Fruit fly (Drosophila melanogaster): ENCODE measurements around the gene Tak1.

Gene Tak1

DNA sequence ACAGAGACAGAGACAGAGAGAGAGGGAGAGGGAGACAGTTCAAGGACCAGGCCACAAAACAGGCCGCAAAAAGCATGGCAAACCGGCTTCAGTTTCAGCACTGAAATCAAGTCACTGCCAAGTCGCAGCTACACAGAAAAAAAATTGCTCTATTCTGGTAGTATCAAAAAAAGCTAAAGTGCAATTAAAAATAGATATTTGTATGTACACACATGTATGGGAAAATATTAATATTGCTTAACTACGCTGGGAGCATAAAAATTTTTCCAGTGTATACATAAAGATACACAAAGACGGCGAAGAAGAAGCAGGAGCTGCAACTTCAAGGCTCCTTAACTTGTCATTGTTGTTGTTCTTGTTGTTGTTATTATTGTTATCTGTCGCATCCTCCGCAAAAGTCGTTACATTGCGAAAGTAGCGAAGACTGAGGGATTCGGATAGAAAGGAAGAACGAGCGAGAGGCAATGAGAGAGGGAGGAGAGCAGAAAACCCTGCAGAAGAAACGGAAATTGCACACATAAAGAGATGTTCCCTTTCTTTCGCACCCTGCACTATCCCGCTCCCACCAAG lies 23.6 kb downstream of the Tak1 start (continued):
- TF ChIP-seq CG5953 (GFP tag; IDR thresholded peaks at IDR 0.05) (no peak), inv (GFP tag; IDR thresholded peaks at IDR 0.05; ENCODE audit: partially characterized antibody) (no peak), pita (GFP tag; optimal IDR thresholded peaks at IDR 0.05) (no peak), CG32772 (GFP tag; IDR thresholded peaks at IDR 0.05) (peak; percentile 30; the same call in 1 of the 2 replicates), YL-1 (GFP tag; optimal IDR thresholded peaks at IDR 0.05) (no peak), CG17328 (GFP tag; IDR thresholded peaks at IDR 0.05) (0 out of 2 replicates have a peak, but pooled peaks have one; percentile 55), Nf-YA (GFP tag; IDR thresholded peaks at IDR 0.05) (no peak), CG6254 (GFP tag; optimal IDR thresholded peaks at IDR 0.05) (no peak), ham (GFP tag; IDR thresholded peaks at IDR 0.05) (no peak), vnd (GFP tag; IDR thresholded peaks at IDR 0.05; ENCODE audit: partially characterized antibody) (no peak), pnt (GFP tag; optimal IDR thresholded peaks at IDR 0.05) (peak; percentile 33), oc (tag; optimal IDR thresholded peaks at IDR 0.05) (peak; percentile 30), CG6683 (GFP tag; optimal IDR thresholded peaks at IDR 0.05) (no peak), zen2 (GFP tag; IDR thresholded peaks at IDR 0.05; ENCODE audit: partially characterized antibody) (no peak), Fer3 (tag; optimal IDR thresholded peaks at IDR 0.05) (no peak), CG8089 (GFP tag; optimal IDR thresholded peaks at IDR 0.05) (no peak), da (GFP tag; optimal IDR thresholded peaks at IDR 0.05) (no peak), gsb (GFP tag; IDR thresholded peaks at IDR 0.05) (no peak), gcm (GFP tag; optimal IDR thresholded peaks at IDR 0.05) (peak; percentile 1), CG18262 (tag; optimal IDR thresholded peaks at IDR 0.05) (peak; percentile 10), CG2199 (GFP tag; IDR thresholded peaks at IDR 0.05) (no peak), CG7839 (tag; optimal IDR thresholded peaks at IDR 0.05) (peak; percentile 55), H2.0 (GFP tag; IDR thresholded peaks at IDR 0.05) (no peak), sna (GFP tag; IDR thresholded peaks at IDR 0.05; ENCODE audit: partially characterized antibody) (no peak), odd (GFP tag; optimal IDR thresholded peaks at IDR 0.05) (no peak), H15 (GFP tag; IDR thresholded peaks at IDR 0.05) (no peak), sens-2 (GFP tag; IDR thresholded peaks at IDR 0.05) (0 out of 2 replicates have a peak, but pooled peaks have one; percentile 14), grn (GFP tag; optimal IDR thresholded peaks at IDR 0.05) (no peak), gcm2 (GFP tag; optimal IDR thresholded peaks at IDR 0.05) (no peak), sim (GFP tag; IDR thresholded peaks at IDR 0.05) (no peak), exex (tag; optimal IDR thresholded peaks at IDR 0.05) (no peak), ap (GFP tag; IDR thresholded peaks at IDR 0.05) (no peak), CG3407 (GFP tag; optimal IDR thresholded peaks at IDR 0.05) (no peak), CG15269 (tag; optimal IDR thresholded peaks at IDR 0.05) (peak; percentile 36), toy (GFP tag; IDR thresholded peaks at IDR 0.05) (no peak), Sry-δ (GFP tag; optimal IDR thresholded peaks at IDR 0.05) (no peak), B-H1 (GFP tag; IDR thresholded peaks at IDR 0.05) (0 out of 3 replicates have a peak, but pooled peaks have one; percentile 12), CG8478 (optimal IDR thresholded peaks at IDR 0.05) (no peak), Hr51 (GFP tag; optimal IDR thresholded peaks at IDR 0.05) (peak in 1 of 2 experiments; percentile 54), esg (GFP tag; conservative IDR thresholded peaks at IDR 0.05) (peak; percentile 21; the same call in 1 of the 2 replicates), nmo (GFP tag; optimal IDR thresholded peaks at IDR 0.05) (peak; percentile 50), lmd (GFP tag; IDR thresholded peaks at IDR 0.05) (no peak), Xrp1 (GFP tag; IDR thresholded peaks at IDR 0.05) (peak; percentile 53; the same call in 1 of the 2 replicates), Vsx1 (GFP tag; optimal IDR thresholded peaks at IDR 0.05) (no peak), CG16863 (GFP tag; optimal IDR thresholded peaks at IDR 0.05) (no peak), tio (GFP tag; optimal IDR thresholded peaks at IDR 0.05) (peak; percentile 11), NC2β (GFP tag; optimal IDR thresholded peaks at IDR 0.05) (no peak), zfh2 (GFP tag; optimal IDR thresholded peaks at IDR 0.05) (no peak), Awh (GFP tag; IDR thresholded peaks at IDR 0.05) (no peak), luna (GFP tag; optimal IDR thresholded peaks at IDR 0.05) (no peak), CG13775 (GFP tag; optimal IDR thresholded peaks at IDR 0.05) (no peak)
